Fruit fly (Drosophila melanogaster) whole organism, adult: ENCODE measurements around the gene CG45413.

ENCODE experiments used
- CG14711 ChIP-seq: fragments of 200-800 bp; sonication (Bioruptor generic); optimal IDR thresholded peaks from 2 replicates; lab custom pipeline; 2018; ENCODE audit warnings: missing biosample characterization, mild to moderate bottlenecking, missing genetic modification characterization, moderate library complexity
- CG5204 ChIP-seq: fragments of 200-800 bp; sonication (Bioruptor generic); optimal IDR thresholded peaks from 2 replicates; lab custom pipeline; 2016; ENCODE audit warnings: missing biosample characterization, missing genetic modification characterization
- CG7101 ChIP-seq: fragments of 200-800 bp; sonication (Bioruptor generic); optimal IDR thresholded peaks from 2 replicates; lab custom pipeline; 2018; ENCODE audit warnings: missing biosample characterization, mild to moderate bottlenecking, missing genetic modification characterization, moderate library complexity
- Clk ChIP-seq: fragments of 200-800 bp; sonication (Bioruptor generic); optimal IDR thresholded peaks from 2 replicates; lab custom pipeline; 2017; ENCODE audit warnings: missing biosample characterization, missing genetic modification characterization
- Crg-1 ChIP-seq: fragments of 200-800 bp; sonication (Bioruptor generic); optimal IDR thresholded peaks from 2 replicates; lab custom pipeline; 2016; ENCODE audit warnings: missing biosample characterization, missing genetic modification characterization
- cic ChIP-seq: fragments of 200-800 bp; sonication (Bioruptor generic); optimal IDR thresholded peaks from 2 replicates; lab custom pipeline; 2017; ENCODE audit warnings: missing biosample characterization, mild to moderate bottlenecking, missing genetic modification characterization, moderate library complexity
- cnc ChIP-seq, 2 experiments: fragments of >200 bp; optimal IDR thresholded peaks; 2 replicates each; lab custom pipeline; 2017
- toe ChIP-seq: fragments of 200-800 bp; sonication (Bioruptor generic); optimal IDR thresholded peaks from 2 replicates; lab custom pipeline; 2016; ENCODE audit warnings: missing biosample characterization, missing genetic modification characterization

DNA sequence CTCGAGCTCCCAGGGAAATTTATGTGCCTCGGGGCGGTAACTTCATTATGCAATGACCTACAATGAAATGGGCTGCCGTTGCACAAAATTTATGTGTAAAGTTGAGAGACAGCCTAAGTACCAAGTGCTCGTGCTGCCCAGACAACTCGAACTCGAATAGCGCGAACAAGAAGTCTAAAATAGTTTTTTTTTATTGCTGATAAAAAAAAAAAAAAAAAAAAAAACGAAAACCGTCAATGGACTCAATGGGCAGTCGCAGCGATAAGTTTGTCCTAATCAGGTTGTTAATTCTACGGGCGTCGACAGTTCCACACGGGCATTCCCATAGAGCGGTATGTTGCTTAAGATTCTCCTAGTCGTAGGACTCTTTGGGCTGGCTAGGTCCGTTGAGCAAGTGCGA lies 876 bp upstream of the CG45413 start, which contains the start of gene CG14820:
- no peak for TF ChIP-seq cnc (optimal IDR thresholded peaks at IDR 0.05; lab: Kevin White, UChicago)
- no peak for TF ChIP-seq CG5204 (GFP tag; lab: Kevin White, UChicago)
- no peak for TF ChIP-seq CG7101 (tag; lab: Kevin White, UChicago)
- no peak for TF ChIP-seq toe (GFP tag; lab: Kevin White, UChicago)
- TF ChIP-seq cic (GFP tag; lab: Kevin White, UChicago): no peak
- no peak for TF ChIP-seq Clk (GFP tag; lab: Kevin White, UChicago)
- TF ChIP-seq CG14711 (tag; lab: Kevin White, UChicago): no peak
- no peak for TF ChIP-seq Crg-1
